Worm (Caenorhabditis elegans): ENCODE data around the gene C16C8.7.

Gene C16C8.7

ce11 chrII:3502520-3503323, 42.8 kb upstream of the C16C8.7 start, which contains the start of the genes col-71 and Y49F6B.2 (continued):
- TF ChIP-seq madf-9 (GFP tag; conservative IDR thresholded peaks at IDR 0.05) (peak; percentile 43; the same call in 1 of the 2 replicates), spr-3 (GFP tag; optimal IDR thresholded peaks at IDR 0.05) (no peak), arid-1 (GFP tag; conservative IDR thresholded peaks at IDR 0.05) (0 out of 2 replicates have a peak, but pooled peaks have one; percentile 7), ces-1 (GFP tag; optimal IDR thresholded peaks at IDR 0.05) (peak; percentile 95), dve-1 (tag; optimal IDR thresholded peaks at IDR 0.05; ENCODE audit: insufficient read depth) (peak; percentile 66), R02D3.7 (tag; optimal IDR thresholded peaks at IDR 0.05) (no peak), F37D6.2 (tag; optimal IDR thresholded peaks at IDR 0.05) (peak; percentile 65), hif-1 (tag; optimal IDR thresholded peaks at IDR 0.05) (peak in 1 of 2 experiments; percentile 86), fkh-10 (GFP tag; optimal IDR thresholded peaks at IDR 0.05) (peak; percentile 66), nhr-77 (tag; optimal IDR thresholded peaks at IDR 0.05) (peak; percentile 4), lin-38 (GFP tag; IDR thresholded peaks at IDR 0.05) (peak; percentile 98), hlh-30 (tag; optimal IDR thresholded peaks at IDR 0.05; ENCODE audit: insufficient read depth) (peak; percentile 22)

- TF ChIP-seq F26F4.8 (GFP tag; conservative IDR thresholded peaks at IDR 0.05) (no peak), unc-62 (GFP tag; optimal IDR thresholded peaks at IDR 0.05 in 1 of 2) (peak in 1 of 2 experiments; percentile 67), unc-62 (tag; optimal IDR thresholded peaks at IDR 0.05) (no peak), madf-9 (GFP tag; conservative IDR thresholded peaks at IDR 0.05) (no peak), madf-5 (GFP tag; IDR thresholded peaks at IDR 0.05) (no peak), daf-8 (GFP tag; IDR thresholded peaks at IDR 0.05) (no peak), ZK546.5 (tag; optimal IDR thresholded peaks at IDR 0.05) (no peak), mdl-1 (tag; optimal IDR thresholded peaks at IDR 0.05) (no peak), F10B5.3 (tag; optimal IDR thresholded peaks at IDR 0.05) (no peak), hmg-1.1 (GFP tag; IDR thresholded peaks at IDR 0.05) (no peak), nhr-6 (tag; optimal IDR thresholded peaks at IDR 0.05) (no peak), F37D6.2 (tag; optimal IDR thresholded peaks at IDR 0.05) (no peak), Y5F2A.4 (GFP tag; optimal IDR thresholded peaks at IDR 0.05) (no peak), Y105C5A.15 (GFP tag; IDR thresholded peaks at IDR 0.05) (0 out of 2 replicates have a peak, but pooled peaks have one; percentile 43), rbr-2 (tag; optimal IDR thresholded peaks at IDR 0.05) (no peak), egl-43 (GFP tag; IDR thresholded peaks at IDR 0.05) (peak; percentile 61; the same call in 1 of the 2 replicates), pha-4 (GFP tag; IDR thresholded peaks at IDR 0.05) (peak; percentile 15; the same call in 1 of the 2 replicates), pha-4 (tag; optimal IDR thresholded peaks at IDR 0.05) (no peak), aha-1 (tag) (peak; percentile 94)
These were observed 42.1 kb upstream of the C16C8.7 start for ce11 chrII:3502011-3502410.

- TF ChIP-seq ceh-20 (GFP tag; IDR thresholded peaks at IDR 0.05) (no peak), php-3 (GFP tag; IDR thresholded peaks at IDR 0.05) (peak; percentile 31; the same call in 1 of the 2 replicates), skn-1 (tag; optimal IDR thresholded peaks at IDR 0.05) (no peak), lin-13 (GFP tag; optimal IDR thresholded peaks at IDR 0.05) (no peak), T26A8.4 (GFP tag; IDR thresholded peaks at IDR 0.05) (peak; percentile 57), saeg-2 (GFP tag; IDR thresholded peaks at IDR 0.05) (no peak), madf-9 (GFP tag; conservative IDR thresholded peaks at IDR 0.05) (no peak), spr-1 (tag; optimal IDR thresholded peaks at IDR 0.05) (peak; percentile 7), unc-39 (tag; optimal IDR thresholded peaks at IDR 0.05) (no peak), jun-1 (tag; optimal IDR thresholded peaks at IDR 0.05) (no peak), egl-43 (GFP tag; IDR thresholded peaks at IDR 0.05) (peak; percentile 65; the same call in 1 of the 2 replicates), set-16 (GFP tag; IDR thresholded peaks at IDR 0.05) (peak; percentile 97), nhr-111 (GFP tag; optimal IDR thresholded peaks at IDR 0.05) (peak; percentile 13), dmd-9 (GFP tag; IDR thresholded peaks at IDR 0.05) (no peak), mes-2 (tag; optimal IDR thresholded peaks at IDR 0.05; ENCODE audit: poor library complexity, severe bottlenecking) (no peak)
These were observed 40.4 kb upstream of the C16C8.7 start for ce11 chrII:3500373-3500772.

Data from whole organism, L4 larva.